Fruit fly (Drosophila melanogaster) whole organism, embryonic: ENCODE data around the gene CG9338.

Experiments
- ATbp ChIP-seq: fragments of 200-800 bp; sonication (Bioruptor generic); optimal IDR thresholded peaks from 2 replicates; lab custom pipeline; 2017; ENCODE audit warnings: missing biosample characterization, mild to moderate bottlenecking, missing genetic modification characterization, missing genetic modification reagents
- Adf1 ChIP-seq: fragments of 200-800 bp; sonication (Bioruptor generic); IDR thresholded peaks from 2 replicates; pipeline ENCODE4 v1.3.6; 2022; ENCODE audit warnings: missing biosample characterization, missing genetic modification characterization
- Atf3 ChIP-seq: fragments of 200-800 bp; sonication (Bioruptor generic); optimal IDR thresholded peaks from 3 replicates; lab custom pipeline; 2016; ENCODE audit warnings: missing biosample characterization, missing genetic modification characterization
- CG10147 ChIP-seq: fragments of 200-800 bp; sonication (Bioruptor generic); optimal IDR thresholded peaks from 2 replicates; lab custom pipeline; 2019; ENCODE audit warnings: missing biosample characterization, mild to moderate bottlenecking, missing genetic modification characterization, moderate library complexity
- CG1024 ChIP-seq: fragments of 200-800 bp; sonication (Bioruptor generic); IDR thresholded peaks from 2 replicates; pipeline ENCODE4 v1.3.6; 2022; ENCODE audit warnings: missing biosample characterization, missing genetic modification characterization
- CG12155 ChIP-seq: fragments of 200-800 bp; sonication (Bioruptor generic); optimal IDR thresholded peaks from 3 replicates; lab custom pipeline; 2016; ENCODE audit warnings: missing biosample characterization, missing genetic modification characterization
- CG13123 ChIP-seq: fragments of 200-800 bp; sonication (Bioruptor generic); optimal IDR thresholded peaks from 2 replicates; lab custom pipeline; 2016; ENCODE audit warnings: missing biosample characterization, missing genetic modification characterization
- CG13424 ChIP-seq: fragments of 200-800 bp; sonication (Bioruptor generic); optimal IDR thresholded peaks from 2 replicates; lab custom pipeline; 2019; ENCODE audit warnings: missing biosample characterization, mild to moderate bottlenecking, missing genetic modification characterization, moderate library complexity
- CG17385 ChIP-seq: fragments of 200-800 bp; sonication (Bioruptor generic); optimal IDR thresholded peaks from 3 replicates; lab custom pipeline; 2018; ENCODE audit warnings: missing biosample characterization, mild to moderate bottlenecking, missing genetic modification characterization
- CG3065 ChIP-seq: fragments of 200-800 bp; sonication (Bioruptor generic); optimal IDR thresholded peaks from 2 replicates; lab custom pipeline; 2016; ENCODE audit warnings: missing biosample characterization, missing genetic modification characterization
- CG31224 ChIP-seq: fragments of 200-800 bp; sonication (Bioruptor generic); IDR thresholded peaks from 2 replicates; pipeline ENCODE4 v1.3.6; 2022; ENCODE audit warnings: missing biosample characterization, missing genetic modification characterization
- CG31441 ChIP-seq: fragments of 200-800 bp; sonication (Bioruptor generic); IDR thresholded peaks from 2 replicates; pipeline ENCODE4 v1.3.6; 2022; ENCODE audit warnings: missing biosample characterization, missing genetic modification characterization
- CG32532 ChIP-seq: fragments of 200-800 bp; sonication (Bioruptor generic); IDR thresholded peaks from 2 replicates; pipeline ENCODE4 v1.3.6; 2022; ENCODE audit warnings: missing biosample characterization, missing genetic modification characterization
- CG34224 ChIP-seq: fragments of 200-800 bp; sonication (Bioruptor generic); IDR thresholded peaks from 3 replicates; pipeline ENCODE4 v1.3.6; 2022; ENCODE audit warnings: missing biosample characterization, missing genetic modification characterization; ENCODE audit not compliant: partially characterized antibody
- CG5180 ChIP-seq: fragments of 200-800 bp; sonication (Bioruptor generic); optimal IDR thresholded peaks from 3 replicates; lab custom pipeline; 2017; ENCODE audit warnings: missing biosample characterization, missing genetic modification characterization, mild to moderate bottlenecking, moderate library complexity, missing genetic modification reagents
- CG5953 ChIP-seq: fragments of 200-800 bp; sonication (Bioruptor generic); IDR thresholded peaks from 2 replicates; pipeline ENCODE4 v1.3.6; 2022; ENCODE audit warnings: missing biosample characterization, missing genetic modification characterization
- CG6683 ChIP-seq: fragments of 200-800 bp; sonication (Bioruptor generic); optimal IDR thresholded peaks from 2 replicates; lab custom pipeline; 2017; ENCODE audit warnings: missing biosample characterization, mild to moderate bottlenecking, missing genetic modification characterization, missing genetic modification reagents
- CG7357 ChIP-seq: fragments of 200-800 bp; sonication (Bioruptor generic); IDR thresholded peaks from 3 replicates; pipeline ENCODE4 v1.3.6; 2022; ENCODE audit warnings: missing biosample characterization, missing genetic modification characterization
- CG7786 ChIP-seq: fragments of 200-800 bp; sonication (Bioruptor generic); optimal IDR thresholded peaks from 2 replicates; lab custom pipeline; 2016; ENCODE audit warnings: missing biosample characterization, missing genetic modification characterization
- CG8290 ChIP-seq, 3 experiments: fragments of 200-800 bp; sonication (Bioruptor generic); optimal IDR thresholded peaks; 2 replicates each; lab custom pipeline; 2016 to 2019; ENCODE audit warnings: missing biosample characterization in 3 of 3, missing genetic modification characterization in 3 of 3, mild to moderate bottlenecking in 2 of 3, moderate library complexity in 1 of 3
- CG9609 ChIP-seq: fragments of 200-800 bp; sonication (Bioruptor generic); optimal IDR thresholded peaks from 3 replicates; lab custom pipeline; 2016; ENCODE audit warnings: missing biosample characterization, missing genetic modification characterization
- CG9727 ChIP-seq: fragments of 200-800 bp; sonication (Bioruptor generic); optimal IDR thresholded peaks from 3 replicates; lab custom pipeline; 2017; ENCODE audit warnings: missing biosample characterization, mild to moderate bottlenecking, missing genetic modification characterization
- Dbx ChIP-seq: fragments of 200-800 bp; sonication (Bioruptor generic); IDR thresholded peaks from 3 replicates; pipeline ENCODE4 v1.3.6; 2022; ENCODE audit warnings: missing biosample characterization, missing genetic modification characterization
- Dp ChIP-seq: fragments of 200-800 bp; sonication (Bioruptor generic); optimal IDR thresholded peaks from 2 replicates; lab custom pipeline; 2018; ENCODE audit warnings: missing biosample characterization, mild to moderate bottlenecking, missing genetic modification characterization, moderate library complexity
- E2f1 ChIP-seq: fragments of 200-800 bp; sonication (Bioruptor generic); IDR thresholded peaks from 2 replicates; pipeline ENCODE4 v1.3.6; 2022; ENCODE audit warnings: missing biosample characterization, missing genetic modification characterization
- Fer1 ChIP-seq: fragments of 200-800 bp; sonication (Bioruptor generic); optimal IDR thresholded peaks from 2 replicates; lab custom pipeline; 2017; ENCODE audit warnings: missing biosample characterization, mild to moderate bottlenecking, missing genetic modification characterization
- Hand ChIP-seq: fragments of 200-800 bp; sonication (Bioruptor generic); optimal IDR thresholded peaks from 2 replicates; lab custom pipeline; 2017; ENCODE audit warnings: mild to moderate bottlenecking, missing biosample characterization, missing genetic modification reagents, missing genetic modification characterization
- MTF-1 ChIP-seq: fragments of 200-800 bp; sonication (Bioruptor generic); optimal IDR thresholded peaks from 2 replicates; lab custom pipeline; 2018; ENCODE audit warnings: missing biosample characterization, mild to moderate bottlenecking, missing genetic modification characterization, borderline replicate concordance
- Sox100B ChIP-seq: fragments of 200-800 bp; sonication (Bioruptor generic); optimal IDR thresholded peaks from 3 replicates; lab custom pipeline; 2018; ENCODE audit warnings: missing biosample characterization, mild to moderate bottlenecking, missing genetic modification characterization
- Sry-δ ChIP-seq: fragments of 200-800 bp; sonication (Bioruptor generic); optimal IDR thresholded peaks from 2 replicates; lab custom pipeline; 2016; ENCODE audit warnings: missing biosample characterization, missing genetic modification characterization
- abd-A ChIP-seq: fragments of 200-800 bp; sonication (Bioruptor generic); optimal IDR thresholded peaks from 3 replicates; lab custom pipeline; 2019; ENCODE audit warnings: missing biosample characterization, mild to moderate bottlenecking, missing genetic modification characterization, moderate library complexity
- al ChIP-seq: fragments of 200-800 bp; sonication (Bioruptor generic); IDR thresholded peaks from 2 replicates; pipeline ENCODE4 v1.3.6; 2022; ENCODE audit warnings: missing biosample characterization, missing genetic modification characterization
- ap ChIP-seq: fragments of 200-800 bp; sonication (Bioruptor generic); IDR thresholded peaks from 2 replicates; pipeline ENCODE4 v1.3.6; 2022; ENCODE audit warnings: missing biosample characterization, missing genetic modification characterization
- ase ChIP-seq: fragments of 200-800 bp; sonication (Bioruptor generic); IDR thresholded peaks from 3 replicates; pipeline ENCODE4 v1.3.6; 2022; ENCODE audit warnings: missing biosample characterization, missing genetic modification characterization
- bab2 ChIP-seq: fragments of 200-800 bp; sonication (Bioruptor generic); optimal IDR thresholded peaks from 2 replicates; lab custom pipeline; 2016; ENCODE audit warnings: missing biosample characterization, missing genetic modification characterization
- bbx ChIP-seq: fragments of 200-800 bp; sonication (Bioruptor generic); IDR thresholded peaks from 2 replicates; pipeline ENCODE4 v1.3.6; 2022; ENCODE audit warnings: missing biosample characterization, missing genetic modification characterization; ENCODE audit not compliant: partially characterized antibody
- cato ChIP-seq: fragments of 200-800 bp; sonication (Bioruptor generic); optimal IDR thresholded peaks from 2 replicates; lab custom pipeline; 2016; ENCODE audit warnings: missing biosample characterization, missing genetic modification characterization, borderline replicate concordance
- chn ChIP-seq: fragments of 200-800 bp; sonication (Bioruptor generic); optimal IDR thresholded peaks from 2 replicates; lab custom pipeline; 2016; ENCODE audit warnings: missing biosample characterization, missing genetic modification characterization
- dan ChIP-seq: fragments of 200-800 bp; sonication (Bioruptor generic); IDR thresholded peaks from 2 replicates; pipeline ENCODE4 v1.3.6; 2022; ENCODE audit warnings: missing biosample characterization, missing genetic modification characterization
- hb ChIP-seq: fragments of 200-800 bp; sonication (Bioruptor generic); IDR thresholded peaks from 3 replicates; pipeline ENCODE4 v1.3.6; 2022; ENCODE audit warnings: missing biosample characterization, missing genetic modification characterization; ENCODE audit not compliant: partially characterized antibody
- her ChIP-seq: fragments of 200-800 bp; sonication (Bioruptor generic); optimal IDR thresholded peaks from 2 replicates; lab custom pipeline; 2016; ENCODE audit warnings: missing biosample characterization, missing genetic modification characterization
- klu ChIP-seq: fragments of 200-800 bp; sonication (Bioruptor generic); IDR thresholded peaks from 2 replicates; pipeline ENCODE4 v1.3.6; 2022; ENCODE audit warnings: missing biosample characterization, missing genetic modification characterization
- pzg ChIP-seq: fragments of 200-800 bp; sonication (Bioruptor generic); optimal IDR thresholded peaks from 3 replicates; lab custom pipeline; 2018; ENCODE audit warnings: missing biosample characterization, mild to moderate bottlenecking, missing genetic modification characterization, moderate library complexity
- row ChIP-seq: fragments of 200-800 bp; sonication (Bioruptor generic); IDR thresholded peaks from 3 replicates; pipeline ENCODE4 v1.3.6; 2022; ENCODE audit warnings: missing biosample characterization, missing genetic modification characterization
- scrt ChIP-seq: fragments of 200-800 bp; sonication (Bioruptor generic); optimal IDR thresholded peaks from 2 replicates; lab custom pipeline; 2018; ENCODE audit warnings: missing biosample characterization, mild to moderate bottlenecking, missing genetic modification characterization, moderate library complexity
- stc ChIP-seq: fragments of 200-800 bp; sonication (Bioruptor generic); IDR thresholded peaks from 2 replicates; pipeline ENCODE4 v1.3.6; 2022; ENCODE audit warnings: missing biosample characterization, missing genetic modification characterization
- sug ChIP-seq: fragments of 200-800 bp; optimal IDR thresholded peaks from 2 replicates; lab custom pipeline; 2019; ENCODE audit warnings: missing biosample characterization, mild to moderate bottlenecking, missing genetic modification characterization, moderate library complexity
- unc-4 ChIP-seq: fragments of 200-800 bp; sonication (Bioruptor generic); IDR thresholded peaks from 2 replicates; pipeline ENCODE4 v1.3.6; 2022; ENCODE audit warnings: missing biosample characterization, missing genetic modification characterization; ENCODE audit not compliant: partially characterized antibody
- usp ChIP-seq: fragments of >200 bp; optimal IDR thresholded peaks from 2 replicates; lab custom pipeline; 2017; ENCODE audit warnings: missing biosample characterization, missing genetic modification characterization

CG9338 gene

DNA sequence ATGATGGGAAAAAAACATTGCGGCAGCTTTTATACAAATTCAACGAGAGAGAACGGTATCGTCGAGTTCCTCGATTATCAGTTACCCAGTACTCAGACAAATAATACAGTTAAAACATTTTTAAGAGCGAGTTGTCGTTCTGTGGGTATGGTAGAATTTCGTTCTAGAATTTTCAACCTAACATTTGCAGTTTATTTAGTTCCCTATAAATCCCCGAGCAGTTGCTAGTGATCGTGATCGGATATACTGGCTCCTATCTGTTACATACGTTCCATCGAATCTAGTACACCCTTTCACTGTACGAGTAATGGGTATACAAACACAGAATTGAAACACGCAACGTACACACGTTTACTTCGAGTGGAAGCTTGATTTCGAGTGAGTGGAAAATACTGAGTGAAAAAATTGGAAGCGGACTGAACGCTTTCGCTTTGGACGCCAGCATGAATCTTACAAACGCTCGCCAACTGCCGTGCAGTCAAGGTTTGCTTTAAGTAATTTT lies at the start of gene CG9338 (continued):
- TF ChIP-seq CG32532 (GFP tag; lab: Robert Waterston, UW): peak; percentile 95
- peak; percentile 80 for TF ChIP-seq CG13424
- TF ChIP-seq Hand (GFP tag; lab: Kevin White, UChicago): peak; percentile 68
- TF ChIP-seq CG31224 (GFP tag; lab: Robert Waterston, UW): peak; percentile 91
- TF ChIP-seq abd-A (tag; lab: Kevin White, UChicago): peak; percentile 92
- no peak for TF ChIP-seq CG1024 (GFP tag; lab: Robert Waterston, UW)
- TF ChIP-seq CG5953: peak; percentile 21; the same call in 1 of the 2 replicates
- no peak for TF ChIP-seq Dp (GFP tag; lab: Kevin White, UChicago)
- peak; percentile 76 for TF ChIP-seq bab2 (GFP tag; lab: Kevin White, UChicago)
- TF ChIP-seq al (GFP tag; lab: Robert Waterston, UW): peak; percentile 84; the same call in 1 of the 2 replicates
- TF ChIP-seq ap (GFP tag; lab: Robert Waterston, UW): peak; percentile 42; the same call in 1 of the 2 replicates
- TF ChIP-seq stc (GFP tag; lab: Robert Waterston, UW): peak; percentile 95
- peak; percentile 47 for TF ChIP-seq CG13123 (GFP tag; lab: Kevin White, UChicago)
- TF ChIP-seq CG3065: no peak
- peak; percentile 90 for TF ChIP-seq CG7357
- peak; percentile 89 for TF ChIP-seq CG9609 (GFP tag; lab: Kevin White, UChicago)
- peak; percentile 57; the same call in 1 of the 2 replicates for TF ChIP-seq bbx (GFP tag; lab: Robert Waterston, UW)
- peak; percentile 74 for TF ChIP-seq ATbp (GFP tag; lab: Kevin White, UChicago)
- TF ChIP-seq E2f1 (GFP tag; lab: Robert Waterston, UW): peak; percentile 91
- peak; percentile 36 for TF ChIP-seq MTF-1 (GFP tag; lab: Kevin White, UChicago)
- TF ChIP-seq Sox100B (GFP tag; lab: Kevin White, UChicago): peak; percentile 92
- peak; percentile 80 for TF ChIP-seq sug (tag; lab: Kevin White, UChicago)
- TF ChIP-seq CG10147 (GFP tag; lab: Kevin White, UChicago): peak; percentile 72
- no peak; the same call in 1 of the 2 replicates for TF ChIP-seq klu (GFP tag; lab: Robert Waterston, UW)
- peak; percentile 75 for TF ChIP-seq cato
- no peak for TF ChIP-seq usp (GFP tag; lab: Kevin White, UChicago)
- TF ChIP-seq pzg (GFP tag; lab: Kevin White, UChicago): peak; percentile 17
- peak; percentile 77 for TF ChIP-seq Dbx (GFP tag; lab: Robert Waterston, UW)
- peak; percentile 47; the same call in 1 of the 2 replicates for TF ChIP-seq dan (GFP tag; lab: Robert Waterston, UW)
- TF ChIP-seq Adf1: no peak; the same call in none of the 2 replicates
- TF ChIP-seq unc-4 (GFP tag; lab: Robert Waterston, UW): no peak
- peak; percentile 75 for TF ChIP-seq chn (GFP tag; lab: Kevin White, UChicago)
- TF ChIP-seq CG7786 (GFP tag; lab: Kevin White, UChicago): peak; percentile 87
- peak; percentile 96 for TF ChIP-seq CG12155 (GFP tag; lab: Kevin White, UChicago)
- TF ChIP-seq Atf3: peak; percentile 72
- TF ChIP-seq CG8290 (GFP tag; optimal IDR thresholded peaks at IDR 0.05; lab: Kevin White, UChicago): peak; percentile 40
- peak; percentile 14 to 60 for TF ChIP-seq CG8290 (tag; optimal IDR thresholded peaks at IDR 0.05; lab: Kevin White, UChicago)
- TF ChIP-seq CG6683: peak; percentile 88
- peak; percentile 99 for TF ChIP-seq row (GFP tag; lab: Robert Waterston, UW)
- peak; percentile 88 for TF ChIP-seq ase (GFP tag; lab: Robert Waterston, UW)
- TF ChIP-seq CG34224 (GFP tag; lab: Robert Waterston, UW): no peak
- peak; percentile 88 for TF ChIP-seq CG5180
- TF ChIP-seq hb: no peak
- peak; percentile 74 for TF ChIP-seq CG9727 (GFP tag; lab: Kevin White, UChicago)
- peak; percentile 97 for TF ChIP-seq Fer1 (GFP tag; lab: Kevin White, UChicago)
- peak; percentile 80 for TF ChIP-seq her
- peak; percentile 97 for TF ChIP-seq CG31441 (GFP tag; lab: Robert Waterston, UW)
- peak; percentile 17 for TF ChIP-seq Sry-δ (GFP tag; lab: Kevin White, UChicago)
- peak; percentile 94 for TF ChIP-seq scrt
- peak; percentile 73 for TF ChIP-seq CG17385
